Worm (Caenorhabditis elegans) whole organism, dauer: ENCODE results near the gene fbxc-21.

Experiments
- unc-62 ChIP-seq: sonication (generic microtip); optimal IDR thresholded peaks from 2 replicates; lab custom pipeline; 2017; ENCODE audit warnings: missing biosample characterization, missing genetic modification reagents, missing genetic modification characterization

The fbxc-21 gene

ce11 chrII:1657202-1657601 is 35.5 kb downstream of the fbxc-21 start, which contains the start of gene ZC204.12:
ZC204.12 (minus strand) TSS chrII:1657302.
- no peak for TF ChIP-seq unc-62

- TF ChIP-seq unc-62: no peak
These were observed 37.8 kb downstream of the fbxc-21 start, which contains the start of gene btb-12 for ce11 chrII:1654917-1655316. btb-12 (plus strand) TSS chrII:1655217.

ce11 chrII:1653397-1653796 is 39.3 kb downstream of the fbxc-21 start, which contains the start of gene fbxb-15:
fbxb-15 (minus strand) TSS chrII:1653497.
- no peak for TF ChIP-seq unc-62

- no peak for TF ChIP-seq unc-62
These were observed 40.9 kb downstream of the fbxc-21 start, which contains the start of gene fbxb-16 for ce11 chrII:1651804-1652203. fbxb-16 (minus strand) TSS chrII:1651904.

ce11 chrII:1650502-1650901 is 42.2 kb downstream of the fbxc-21 start, which contains the start of gene fbxb-20:
fbxb-20 (minus strand) TSS chrII:1650602.
- TF ChIP-seq unc-62: no peak

ce11 chrII:1648768-1649167 is 44.0 kb downstream of the fbxc-21 start, which contains the start of gene fbxb-21:
fbxb-21 (minus strand) TSS chrII:1648868.
- TF ChIP-seq unc-62: no peak

- no peak for TF ChIP-seq unc-62
These were observed 46.5 kb downstream of the fbxc-21 start, which contains the start of gene ZC204.17 for ce11 chrII:1646199-1646598. ZC204.17 (minus strand) TSS chrII:1646299.

ce11 chrII:1644777-1645348 is 47.9 kb downstream of the fbxc-21 start, which contains the start of gene ZC204.6:
ZC204.6 (minus strand) TSS chrII:1644827.
- no peak for TF ChIP-seq unc-62
